Worm (Caenorhabditis elegans): ENCODE results near the gene R10E11.9.
A peak's percentile ranks its signal among the peaks of the same experiment; 100 is the strongest.

R10E11.9 gene

DNA sequence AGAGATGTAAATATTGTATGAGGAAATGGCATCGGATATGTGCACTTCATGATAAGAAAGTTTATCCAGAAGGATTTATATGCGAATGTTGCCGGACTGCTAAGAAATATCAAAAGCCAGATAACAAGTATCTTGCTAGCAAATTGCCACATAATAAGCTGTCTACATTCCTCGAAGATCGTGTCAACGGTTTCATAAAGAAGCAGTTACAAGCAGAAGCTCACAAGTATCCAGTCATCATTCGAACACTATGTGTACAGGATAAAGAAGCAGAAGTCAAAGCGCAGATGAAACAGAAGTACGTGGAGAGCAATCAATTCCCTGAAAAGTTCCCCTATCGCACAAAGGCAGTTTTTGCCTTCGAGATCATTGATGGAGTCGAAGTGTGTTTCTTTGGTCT is 22.9 kb downstream of the R10E11.9 start:
- TF ChIP-seq hsf-1 (GFP tag; IDR thresholded peaks at IDR 0.05) (0 out of 2 replicates have a peak, but pooled peaks have one; percentile 18), tbx-9 (tag; optimal IDR thresholded peaks at IDR 0.05; ENCODE audit: borderline replicate concordance) (no peak)

- TF ChIP-seq ets-4 (GFP tag; optimal IDR thresholded peaks at IDR 0.05) (no peak), F33H1.4 (GFP tag; IDR thresholded peaks at IDR 0.05) (no peak), B0336.3 (GFP tag; IDR thresholded peaks at IDR 0.05) (no peak), atf-7 (tag; optimal IDR thresholded peaks at IDR 0.05) (no peak), nfyb-1 (GFP tag; IDR thresholded peaks at IDR 0.05) (peak; percentile 40; the same call in 1 of the 2 replicates), F10E7.11 (tag; optimal IDR thresholded peaks at IDR 0.05) (no peak), ZK185.1 (tag; optimal IDR thresholded peaks at IDR 0.05; ENCODE audit: poor library complexity, severe bottlenecking) (no peak), egrh-3 (GFP tag; IDR thresholded peaks at IDR 0.05) (0 out of 2 replicates have a peak, but pooled peaks have one; percentile 30), die-1 (tag; optimal IDR thresholded peaks at IDR 0.05) (no peak), pha-4 (tag; optimal IDR thresholded peaks at IDR 0.05) (no peak), ceh-79 (tag; optimal IDR thresholded peaks at IDR 0.05) (no peak), let-526 (GFP tag; IDR thresholded peaks at IDR 0.05) (no peak), ztf-28 (GFP tag; IDR thresholded peaks at IDR 0.05) (no peak), unc-130 (GFP tag; optimal IDR thresholded peaks at IDR 0.05) (no peak), somi-1 (GFP tag; optimal IDR thresholded peaks at IDR 0.05) (no peak), ztf-25 (GFP tag; IDR thresholded peaks at IDR 0.05) (no peak), nfya-1 (tag; optimal IDR thresholded peaks at IDR 0.05; ENCODE audit: borderline replicate concordance, insufficient read depth) (no peak), ccch-3 (GFP tag; optimal IDR thresholded peaks at IDR 0.05) (no peak), F55B11.4 (tag; optimal IDR thresholded peaks at IDR 0.05; ENCODE audit: borderline replicate concordance, insufficient read depth) (no peak), zfh-2 (GFP tag; conservative IDR thresholded peaks at IDR 0.05) (peak; percentile 54; the same call in 1 of the 2 replicates), rec-8 (tag; optimal IDR thresholded peaks at IDR 0.05) (no peak), lin-40 (tag; optimal IDR thresholded peaks at IDR 0.05) (no peak), zim-3 (tag; optimal IDR thresholded peaks at IDR 0.05) (peak; percentile 7), egl-44 (GFP tag; IDR thresholded peaks at IDR 0.05) (no peak), ceh-91 (GFP tag; IDR thresholded peaks at IDR 0.05) (no peak)
These were observed 25.4 kb downstream of the R10E11.9 start for ce11 chrIII:9768023-9768422.

ce11 chrIII:9767095-9767494 is 26.3 kb downstream of the R10E11.9 start:
- TF ChIP-seq somi-1 (GFP tag; optimal IDR thresholded peaks at IDR 0.05) (no peak), C17E4.6 (GFP tag; IDR thresholded peaks at IDR 0.05) (no peak), Y79H2A.3 (GFP tag; conservative IDR thresholded peaks at IDR 0.05) (no peak), zfh-2 (GFP tag; conservative IDR thresholded peaks at IDR 0.05) (peak; percentile 35; the same call in 1 of the 2 replicates), tbp1 (GFP tag; optimal IDR thresholded peaks at IDR 0.05) (no peak), madf-8 (GFP tag; conservative IDR thresholded peaks at IDR 0.05) (no peak), K11D2.4 (GFP tag; IDR thresholded peaks at IDR 0.05) (0 out of 2 replicates have a peak, but pooled peaks have one; percentile 30), atf-7 (tag; optimal IDR thresholded peaks at IDR 0.05) (no peak), nfyb-1 (GFP tag; IDR thresholded peaks at IDR 0.05) (no peak), egl-44 (GFP tag; IDR thresholded peaks at IDR 0.05) (no peak), F10E7.11 (tag; optimal IDR thresholded peaks at IDR 0.05) (no peak), dox-1 (GFP tag; IDR thresholded peaks at IDR 0.05) (no peak)

- TF ChIP-seq lin-26 (GFP tag; IDR thresholded peaks at IDR 0.05) (no peak), ceh-40 (GFP tag; IDR thresholded peaks at IDR 0.05) (no peak), mcd-1 (GFP tag; IDR thresholded peaks at IDR 0.05) (0 out of 2 replicates have a peak, but pooled peaks have one; percentile 5), snpc-4 (GFP tag; optimal IDR thresholded peaks at IDR 0.05) (no peak), snpc-4 (tag; optimal IDR thresholded peaks at IDR 0.05) (no peak), hmg-1.2 (GFP tag; IDR thresholded peaks at IDR 0.05) (peak; percentile 90), lir-1 (GFP tag; conservative IDR thresholded peaks at IDR 0.05) (no peak), pbrm-1 (GFP tag; IDR thresholded peaks at IDR 0.05) (0 out of 2 replicates have a peak, but pooled peaks have one; percentile 11), dpff-1 (tag; optimal IDR thresholded peaks at IDR 0.05) (no peak), fkh-3 (tag; optimal IDR thresholded peaks at IDR 0.05) (no peak), F52B5.7 (tag; optimal IDR thresholded peaks at IDR 0.05) (no peak), ama-1 (optimal IDR thresholded peaks at IDR 0.05) (no peak), ama-1 (GFP tag; optimal IDR thresholded peaks at IDR 0.05) (no peak)
These were observed 27.3 kb downstream of the R10E11.9 start, which contains the start of gene cbp-1 for ce11 chrIII:9766175-9766574. Gene cbp-1 (plus strand): TSS chrIII:9766509.
